Fruit fly (Drosophila melanogaster) whole organism, embryonic: ENCODE results near the gene Pex11c.

Experiments
- Bdp1 ChIP-seq: fragments of 200-800 bp; sonication (Bioruptor generic); optimal IDR thresholded peaks from 3 replicates; lab custom pipeline; 2016; ENCODE audit warnings: missing biosample characterization, missing genetic modification characterization
- CG10366 ChIP-seq: fragments of 200-800 bp; sonication (Bioruptor generic); IDR thresholded peaks from 2 replicates; pipeline ENCODE4 v1.3.6; 2022; ENCODE audit warnings: missing biosample characterization, missing genetic modification characterization
- CG11247 ChIP-seq: fragments of 200-800 bp; sonication (Bioruptor generic); IDR thresholded peaks from 2 replicates; pipeline ENCODE4 v1.3.6; 2022; ENCODE audit warnings: missing biosample characterization, missing genetic modification characterization
- CG13775 ChIP-seq: fragments of 200-800 bp; sonication (Bioruptor generic); optimal IDR thresholded peaks from 3 replicates; lab custom pipeline; 2017; ENCODE audit warnings: missing biosample characterization, mild to moderate bottlenecking, missing genetic modification characterization
- CG1603 ChIP-seq: fragments of 200-800 bp; sonication (Bioruptor generic); optimal IDR thresholded peaks from 2 replicates; lab custom pipeline; 2019; ENCODE audit warnings: missing biosample characterization, mild to moderate bottlenecking, missing genetic modification characterization, moderate library complexity
- CG18262 ChIP-seq: fragments of 200-800 bp; optimal IDR thresholded peaks from 3 replicates; lab custom pipeline; 2019; ENCODE audit warnings: missing biosample characterization, mild to moderate bottlenecking, missing genetic modification characterization, moderate library complexity
- CG18619 ChIP-seq: fragments of 200-800 bp; sonication (Bioruptor generic); optimal IDR thresholded peaks from 3 replicates; lab custom pipeline; 2017; ENCODE audit warnings: missing biosample characterization, mild to moderate bottlenecking, missing genetic modification characterization
- CG3838 ChIP-seq: fragments of 200-800 bp; sonication (Bioruptor generic); optimal IDR thresholded peaks from 3 replicates; lab custom pipeline; 2016; ENCODE audit warnings: missing biosample characterization, missing genetic modification characterization
- CG6813 ChIP-seq: fragments of 200-800 bp; sonication (Bioruptor generic); optimal IDR thresholded peaks from 2 replicates; lab custom pipeline; 2017; ENCODE audit warnings: missing biosample characterization, missing genetic modification characterization, mild to moderate bottlenecking, moderate library complexity, missing genetic modification reagents
- CG7271 ChIP-seq: fragments of 200-800 bp; sonication (Bioruptor generic); optimal IDR thresholded peaks from 2 replicates; lab custom pipeline; 2018; ENCODE audit warnings: missing biosample characterization, mild to moderate bottlenecking, missing genetic modification characterization, moderate library complexity
- CG7963 ChIP-seq: fragments of 200-800 bp; sonication (Bioruptor generic); IDR thresholded peaks from 3 replicates; pipeline ENCODE4 v1.3.6; 2022; ENCODE audit warnings: missing biosample characterization, missing genetic modification characterization; ENCODE audit not compliant: partially characterized antibody
- CG8290 ChIP-seq, 3 experiments: fragments of 200-800 bp; sonication (Bioruptor generic); optimal IDR thresholded peaks; 2 replicates each; lab custom pipeline; 2016 to 2019; ENCODE audit warnings: missing biosample characterization in 3 of 3, missing genetic modification characterization in 3 of 3, mild to moderate bottlenecking in 2 of 3, moderate library complexity in 1 of 3
- CG8478 ChIP-seq: fragments of >200 bp; optimal IDR thresholded peaks from 2 replicates; lab custom pipeline; 2018
- CG9215 ChIP-seq: fragments of 200-800 bp; sonication (Bioruptor generic); IDR thresholded peaks from 2 replicates; pipeline ENCODE4 v1.3.6; 2022; ENCODE audit warnings: missing biosample characterization, missing genetic modification characterization
- CG9932 ChIP-seq: fragments of 200-800 bp; sonication (Bioruptor generic); IDR thresholded peaks from 2 replicates; pipeline ENCODE4 v1.3.6; 2022; ENCODE audit warnings: missing biosample characterization, missing genetic modification characterization
- CTCF ChIP-seq: fragments of 200-800 bp; sonication (Bioruptor generic); optimal IDR thresholded peaks from 2 replicates; lab custom pipeline; 2017; ENCODE audit warnings: missing biosample characterization, mild to moderate bottlenecking, missing genetic modification characterization, moderate library complexity
- D19A ChIP-seq: fragments of 200-800 bp; optimal IDR thresholded peaks from 3 replicates; lab custom pipeline; 2019; ENCODE audit warnings: missing biosample characterization, mild to moderate bottlenecking, missing genetic modification characterization, moderate library complexity
- D19B ChIP-seq: fragments of 200-800 bp; sonication (Bioruptor generic); optimal IDR thresholded peaks from 2 replicates; lab custom pipeline; 2017; ENCODE audit warnings: missing biosample characterization, mild to moderate bottlenecking, missing genetic modification characterization
- Dfd ChIP-seq, 2 experiments: fragments of >200 bp; optimal IDR thresholded peaks; 2 replicates each; lab custom pipeline; 2017; ENCODE audit warnings: missing biosample characterization in 2 of 2, missing genetic modification characterization in 2 of 2
- Ets97D ChIP-seq: fragments of 200-800 bp; sonication (Bioruptor generic); optimal IDR thresholded peaks from 3 replicates; lab custom pipeline; 2016; ENCODE audit warnings: missing biosample characterization, missing genetic modification characterization
- HLH4C ChIP-seq: fragments of 200-800 bp; sonication (Bioruptor generic); IDR thresholded peaks from 3 replicates; pipeline ENCODE4 v1.3.6; 2022; ENCODE audit warnings: missing biosample characterization, missing genetic modification characterization; ENCODE audit not compliant: partially characterized antibody
- HLH54F ChIP-seq: fragments of 200-800 bp; sonication (Bioruptor generic); optimal IDR thresholded peaks from 3 replicates; lab custom pipeline; 2016; ENCODE audit warnings: missing biosample characterization, missing genetic modification characterization
- Hr3 ChIP-seq: fragments of 200-800 bp; sonication (Bioruptor generic); optimal IDR thresholded peaks from 3 replicates; lab custom pipeline; 2016; ENCODE audit warnings: missing biosample characterization, missing genetic modification characterization
- Kr ChIP-seq: fragments of 200-800 bp; sonication (Bioruptor generic); optimal IDR thresholded peaks from 2 replicates; lab custom pipeline; 2017; ENCODE audit warnings: missing biosample characterization, mild to moderate bottlenecking, missing genetic modification characterization
- MTF-1 ChIP-seq: fragments of 200-800 bp; sonication (Bioruptor generic); optimal IDR thresholded peaks from 2 replicates; lab custom pipeline; 2018; ENCODE audit warnings: missing biosample characterization, mild to moderate bottlenecking, missing genetic modification characterization, borderline replicate concordance
- Max ChIP-seq: fragments of 200-800 bp; sonication (Bioruptor generic); optimal IDR thresholded peaks from 2 replicates; lab custom pipeline; 2016; ENCODE audit warnings: missing biosample characterization, mild to moderate bottlenecking, missing genetic modification characterization
- Rx ChIP-seq: fragments of 200-800 bp; sonication (Bioruptor generic); IDR thresholded peaks from 2 replicates; pipeline ENCODE4 v1.3.6; 2022; ENCODE audit warnings: missing biosample characterization, missing genetic modification characterization
- Scr ChIP-seq: fragments of 200-800 bp; sonication (Bioruptor generic); IDR thresholded peaks from 2 replicates; pipeline ENCODE4 v1.3.6; 2022; ENCODE audit warnings: missing biosample characterization, missing genetic modification characterization; ENCODE audit not compliant: partially characterized antibody
- Sin3A ChIP-seq: fragments of >200 bp; optimal IDR thresholded peaks from 2 replicates; lab custom pipeline; 2018
- Sox100B ChIP-seq: fragments of 200-800 bp; sonication (Bioruptor generic); optimal IDR thresholded peaks from 3 replicates; lab custom pipeline; 2018; ENCODE audit warnings: missing biosample characterization, mild to moderate bottlenecking, missing genetic modification characterization
- ase ChIP-seq: fragments of 200-800 bp; sonication (Bioruptor generic); IDR thresholded peaks from 3 replicates; pipeline ENCODE4 v1.3.6; 2022; ENCODE audit warnings: missing biosample characterization, missing genetic modification characterization
- bab2 ChIP-seq: fragments of 200-800 bp; sonication (Bioruptor generic); optimal IDR thresholded peaks from 2 replicates; lab custom pipeline; 2016; ENCODE audit warnings: missing biosample characterization, missing genetic modification characterization
- bbx ChIP-seq: fragments of 200-800 bp; sonication (Bioruptor generic); IDR thresholded peaks from 2 replicates; pipeline ENCODE4 v1.3.6; 2022; ENCODE audit warnings: missing biosample characterization, missing genetic modification characterization; ENCODE audit not compliant: partially characterized antibody
- bigmax ChIP-seq: fragments of 200-800 bp; sonication (Bioruptor generic); optimal IDR thresholded peaks from 2 replicates; lab custom pipeline; 2018; ENCODE audit warnings: missing biosample characterization, mild to moderate bottlenecking, missing genetic modification characterization
- btn ChIP-seq: fragments of 200-800 bp; sonication (Bioruptor generic); optimal IDR thresholded peaks from 2 replicates; lab custom pipeline; 2016; ENCODE audit warnings: missing biosample characterization, missing genetic modification characterization
- chif ChIP-seq, 2 experiments: fragments of 200-800 bp; sonication (Bioruptor generic); optimal IDR thresholded peaks; 3 replicates each; lab custom pipeline; 2016; ENCODE audit warnings: missing biosample characterization in 2 of 2, missing genetic modification characterization in 2 of 2
- crp ChIP-seq, 2 experiments: fragments of 200-800 bp; sonication (Bioruptor generic); optimal IDR thresholded peaks; 2 replicates in 1 of 2; 3 replicates in 1 of 2; lab custom pipeline; 2017; ENCODE audit warnings: missing biosample characterization in 2 of 2, missing genetic modification characterization in 2 of 2, mild to moderate bottlenecking in 1 of 2, moderate library complexity in 1 of 2
- disco-r ChIP-seq: fragments of 200-800 bp; sonication (Bioruptor generic); optimal IDR thresholded peaks from 2 replicates; lab custom pipeline; 2016; ENCODE audit warnings: missing biosample characterization, missing genetic modification characterization
- esg ChIP-seq: fragments of 200-800 bp; sonication (Bioruptor generic); conservative IDR thresholded peaks from 2 replicates; pipeline ENCODE4 v1.3.6; 2022; ENCODE audit warnings: missing biosample characterization, missing genetic modification characterization
- fu2 ChIP-seq: fragments of 200-800 bp; sonication (Bioruptor generic); optimal IDR thresholded peaks from 2 replicates; lab custom pipeline; 2016; ENCODE audit warnings: missing biosample characterization, missing genetic modification characterization
- hkb ChIP-seq, 2 experiments: fragments of 200-800 bp in 1 of 2; fragments of >200 bp in 1 of 2; sonication (Bioruptor generic) in 1 of 2; IDR thresholded peaks in 1 of 2; optimal IDR thresholded peaks in 1 of 2; 2 replicates each; pipeline versions ENCODE4 v1.3.6 to Lab custom; 2017 to 2022; ENCODE audit warnings: missing biosample characterization in 1 of 2, missing genetic modification characterization in 1 of 2
- hth ChIP-seq: fragments of >200 bp; optimal IDR thresholded peaks from 2 replicates; lab custom pipeline; 2017; ENCODE audit warnings: inconsistent platforms
- insv ChIP-seq, 2 experiments: fragments of 200-800 bp; sonication (Bioruptor generic); optimal IDR thresholded peaks; 3 replicates each; lab custom pipeline; 2016 to 2018; ENCODE audit warnings: missing biosample characterization in 2 of 2, missing genetic modification characterization in 2 of 2
- jumu ChIP-seq: fragments of 200-800 bp; sonication (Bioruptor generic); optimal IDR thresholded peaks from 3 replicates; lab custom pipeline; 2016; ENCODE audit warnings: missing biosample characterization, missing genetic modification characterization
- knrl ChIP-seq: fragments of 200-800 bp; sonication (Bioruptor generic); IDR thresholded peaks from 3 replicates; pipeline ENCODE4 v1.3.6; 2022; ENCODE audit warnings: missing biosample characterization, missing genetic modification characterization; ENCODE audit not compliant: partially characterized antibody
- p53 ChIP-seq: fragments of 200-800 bp; sonication (Bioruptor generic); optimal IDR thresholded peaks from 2 replicates; lab custom pipeline; 2016; ENCODE audit warnings: missing biosample characterization, missing genetic modification characterization
- pum ChIP-seq: fragments of 200-800 bp; sonication (Bioruptor generic); optimal IDR thresholded peaks from 2 replicates; lab custom pipeline; 2016; ENCODE audit warnings: missing biosample characterization, missing genetic modification characterization
- row ChIP-seq: fragments of 200-800 bp; sonication (Bioruptor generic); IDR thresholded peaks from 3 replicates; pipeline ENCODE4 v1.3.6; 2022; ENCODE audit warnings: missing biosample characterization, missing genetic modification characterization
- scrt ChIP-seq: fragments of 200-800 bp; sonication (Bioruptor generic); optimal IDR thresholded peaks from 2 replicates; lab custom pipeline; 2018; ENCODE audit warnings: missing biosample characterization, mild to moderate bottlenecking, missing genetic modification characterization, moderate library complexity
- z ChIP-seq: fragments of 200-800 bp; sonication (Bioruptor generic); IDR thresholded peaks from 3 replicates; pipeline ENCODE4 v1.3.6; 2022; ENCODE audit warnings: missing biosample characterization, missing genetic modification characterization

Pex11c gene

dm6 chr3R:23239934-23240632, 18.1 kb upstream of the Pex11c start (continued):
- TF ChIP-seq CG3838 (GFP tag; lab: Kevin White, UChicago) (no peak), Bdp1 (GFP tag; lab: Kevin White, UChicago) (no peak), bbx (no peak), ase (GFP tag; lab: Robert Waterston, UW) (no peak), CG18619 (GFP tag; lab: Kevin White, UChicago) (peak; percentile 29), CG6813 (GFP tag; lab: Kevin White, UChicago) (peak; percentile 65), D19B (peak; percentile 95), CG11247 (peak; percentile 72), CG9932 (peak; percentile 63), CG9215 (GFP tag; lab: Robert Waterston, UW) (no peak), HLH4C (no peak), z (GFP tag; lab: Robert Waterston, UW) (no peak), Sin3A (lab: Kevin White, UChicago) (no peak), crp (GFP tag; optimal IDR thresholded peaks at IDR 0.05; lab: Kevin White, UChicago) (no peak), fu2 (GFP tag; lab: Kevin White, UChicago) (no peak), bab2 (GFP tag; lab: Kevin White, UChicago) (peak; percentile 53), Scr (GFP tag; lab: Robert Waterston, UW) (no peak), Kr (no peak), hth (lab: Kevin White, UChicago) (no peak), knrl (GFP tag; lab: Robert Waterston, UW) (no peak), CG7963 (GFP tag; lab: Robert Waterston, UW) (no peak), bigmax (GFP tag; lab: Kevin White, UChicago) (no peak), p53 (GFP tag; lab: Kevin White, UChicago) (no peak), Sox100B (GFP tag; lab: Kevin White, UChicago) (peak; percentile 73), CG8290 (GFP tag; optimal IDR thresholded peaks at IDR 0.05; lab: Kevin White, UChicago) (no peak), CG8290 (tag; optimal IDR thresholded peaks at IDR 0.05; lab: Kevin White, UChicago) (no peak), CG10366 (GFP tag; lab: Robert Waterston, UW) (peak; percentile 55), CG7271 (tag; lab: Kevin White, UChicago) (no peak), pum (GFP tag; lab: Kevin White, UChicago) (peak; percentile 43), Dfd (GFP tag; optimal IDR thresholded peaks at IDR 0.05; lab: Kevin White, UChicago) (no peak), D19A (tag; lab: Kevin White, UChicago) (peak; percentile 70), CG18262 (tag; lab: Kevin White, UChicago) (peak; percentile 78), row (GFP tag; lab: Robert Waterston, UW) (peak; percentile 85), disco-r (GFP tag; lab: Kevin White, UChicago) (no peak), MTF-1 (GFP tag; lab: Kevin White, UChicago) (no peak), CG8478 (no peak), Max (GFP tag; lab: Kevin White, UChicago) (no peak), Ets97D (GFP tag; lab: Kevin White, UChicago) (peak; percentile 27), Rx (GFP tag; lab: Robert Waterston, UW) (peak; percentile 15; the same call in 1 of the 2 replicates), jumu (GFP tag; lab: Kevin White, UChicago) (no peak), esg (GFP tag; lab: Robert Waterston, UW) (peak; percentile 41; the same call in 1 of the 2 replicates), Hr3 (peak; percentile 18), scrt (GFP tag; lab: Kevin White, UChicago) (peak; percentile 70), CG13775 (peak; percentile 22), CTCF (GFP tag; lab: Kevin White, UChicago) (no peak), hkb (optimal IDR thresholded peaks at IDR 0.05; lab: Kevin White, UChicago) (no peak), hkb (GFP tag; IDR thresholded peaks at IDR 0.05; lab: Robert Waterston, UW) (peak; percentile 75), btn (GFP tag; lab: Kevin White, UChicago) (no peak), CG1603 (tag; lab: Kevin White, UChicago) (no peak), chif (GFP tag; optimal IDR thresholded peaks at IDR 0.05; lab: Kevin White, UChicago) (peak; percentile 2 to 27), HLH54F (peak; percentile 27), insv (GFP tag; optimal IDR thresholded peaks at IDR 0.05; lab: Kevin White, UChicago) (no peak)
